Worm (Caenorhabditis elegans): ENCODE measurements around the gene dhs-11.

- TF ChIP-seq ama-1 (optimal IDR thresholded peaks at IDR 0.05): no peak
- TF ChIP-seq pag-3 (tag; optimal IDR thresholded peaks at IDR 0.05; ENCODE audit: borderline replicate concordance): no peak
These were observed 9.3 kb downstream of the dhs-11 start, which contains the start of gene Y39A1A.9 for ce11 chrIII:10633403-10633674.
